Worm (Caenorhabditis elegans) whole organism, late embryonic: ENCODE data around the gene Y24F12A.1.

Experiments used
- K09A11.1 ChIP-seq: sonication (generic microtip); optimal IDR thresholded peaks from 2 replicates; lab custom pipeline; 2017; ENCODE audit warnings: antibody characterized with exemption, mild to moderate bottlenecking, missing genetic modification characterization, missing compliant biosample characterization; ENCODE audit not compliant: insufficient read depth
- T23F11.4 ChIP-seq: fragments of 200-800 bp; sonication (Bioruptor generic); optimal IDR thresholded peaks from 2 replicates; lab custom pipeline; 2018; ENCODE audit warnings: mild to moderate bottlenecking, missing genetic modification characterization, missing compliant biosample characterization
- Y22D7AL.16 ChIP-seq: sonication (generic microtip); optimal IDR thresholded peaks from 2 replicates; lab custom pipeline; 2016; ENCODE audit warnings: missing genetic modification characterization, missing compliant biosample characterization
- ahr-1 ChIP-seq: sonication (generic microtip); optimal IDR thresholded peaks from 2 replicates; lab custom pipeline; 2016; ENCODE audit warnings: missing genetic modification characterization, missing compliant biosample characterization
- ama-1 ChIP-seq: fragments of 150-350 bp; optimal IDR thresholded peaks from 2 replicates; lab custom pipeline; 2014
- ceh-14 ChIP-seq: sonication (generic microtip); optimal IDR thresholded peaks from 2 replicates; lab custom pipeline; 2016; ENCODE audit warnings: missing genotype, missing genetic modification characterization, missing compliant biosample characterization
- ceh-2 ChIP-seq: sonication (generic microtip); optimal IDR thresholded peaks from 2 replicates; lab custom pipeline; 2016; ENCODE audit warnings: missing genotype, missing genetic modification characterization, missing compliant biosample characterization
- ceh-24 ChIP-seq: sonication (generic microtip); optimal IDR thresholded peaks from 2 replicates; lab custom pipeline; 2016; ENCODE audit warnings: mild to moderate bottlenecking, missing genetic modification characterization, missing compliant biosample characterization
- ceh-30 ChIP-seq: fragments of 150-350 bp; optimal IDR thresholded peaks from 2 replicates; lab custom pipeline; 2014; ENCODE audit warnings: missing biosample characterization, missing genetic modification characterization
- ceh-45 ChIP-seq: fragments of 200-800 bp; sonication (Bioruptor generic); IDR thresholded peaks from 2 replicates; pipeline ENCODE4 v1.3.6; 2022; ENCODE audit warnings: missing genetic modification reagents, missing genetic modification characterization, missing compliant biosample characterization
- ceh-9 ChIP-seq: sonication (generic microtip); optimal IDR thresholded peaks from 2 replicates; lab custom pipeline; 2016; ENCODE audit warnings: mild to moderate bottlenecking, missing genetic modification characterization, inconsistent platforms, missing compliant biosample characterization
- che-1 ChIP-seq: sonication (generic microtip); optimal IDR thresholded peaks from 2 replicates; lab custom pipeline; 2016; ENCODE audit warnings: mild to moderate bottlenecking, missing genetic modification characterization, missing compliant biosample characterization
- dmd-4 ChIP-seq: sonication (generic microtip); optimal IDR thresholded peaks from 2 replicates; lab custom pipeline; 2016; ENCODE audit warnings: borderline replicate concordance, missing genetic modification characterization, missing compliant biosample characterization
- elt-2 ChIP-seq: sonication (generic microtip); optimal IDR thresholded peaks from 2 replicates; lab custom pipeline; 2016; ENCODE audit warnings: missing genetic modification reagents, missing genetic modification characterization, missing compliant biosample characterization
- elt-4 ChIP-seq: sonication (generic microtip); optimal IDR thresholded peaks from 2 replicates; lab custom pipeline; 2016; ENCODE audit warnings: missing genetic modification characterization, missing compliant biosample characterization
- eyg-1 ChIP-seq: sonication (generic microtip); optimal IDR thresholded peaks from 2 replicates; lab custom pipeline; 2016; ENCODE audit warnings: missing genotype, missing genetic modification characterization, missing compliant biosample characterization
- fkh-10 ChIP-seq: fragments of 150-350 bp; optimal IDR thresholded peaks from 2 replicates; lab custom pipeline; 2014; ENCODE audit warnings: missing biosample characterization, missing genetic modification reagents, missing genetic modification characterization
- gmeb-2 ChIP-seq: sonication (generic microtip); optimal IDR thresholded peaks from 2 replicates; lab custom pipeline; 2016; ENCODE audit warnings: missing genetic modification characterization, inconsistent platforms, missing compliant biosample characterization
- hlh-15 ChIP-seq: sonication (generic microtip); optimal IDR thresholded peaks from 2 replicates; lab custom pipeline; 2016; ENCODE audit warnings: missing genetic modification characterization, missing compliant biosample characterization
- hlh-30 ChIP-seq: sonication (generic microtip); optimal IDR thresholded peaks from 2 replicates; lab custom pipeline; 2017; ENCODE audit warnings: antibody characterized with exemption, missing genetic modification characterization, missing compliant biosample characterization; ENCODE audit not compliant: insufficient read depth
- hlh-6 ChIP-seq: sonication (generic microtip); optimal IDR thresholded peaks from 2 replicates; lab custom pipeline; 2016; ENCODE audit warnings: missing genotype, missing genetic modification characterization, missing compliant biosample characterization
- hlh-8 ChIP-seq: sonication (generic microtip); optimal IDR thresholded peaks from 2 replicates; lab custom pipeline; 2016; ENCODE audit warnings: missing genotype, missing genetic modification characterization, missing compliant biosample characterization
- lim-6 ChIP-seq: sonication (generic microtip); optimal IDR thresholded peaks from 2 replicates; lab custom pipeline; 2016; ENCODE audit warnings: missing genetic modification characterization, missing compliant biosample characterization
- nfya-1 ChIP-seq: sonication (generic microtip); optimal IDR thresholded peaks from 2 replicates; lab custom pipeline; 2017; ENCODE audit warnings: missing genetic modification characterization, mild to moderate bottlenecking, missing compliant biosample characterization, antibody characterized with exemption, moderate library complexity
- nhr-11 ChIP-seq: fragments of 150-350 bp; optimal IDR thresholded peaks from 2 replicates; lab custom pipeline; 2014; ENCODE audit warnings: missing biosample characterization, missing genetic modification characterization
- nhr-232 ChIP-seq: sonication (generic microtip); optimal IDR thresholded peaks from 2 replicates; lab custom pipeline; 2016; ENCODE audit warnings: missing genetic modification characterization, missing compliant biosample characterization
- npax-4 ChIP-seq: sonication (generic microtip); optimal IDR thresholded peaks from 2 replicates; lab custom pipeline; 2016; ENCODE audit warnings: missing genetic modification characterization, missing compliant biosample characterization
- odd-2 ChIP-seq: sonication (generic microtip); optimal IDR thresholded peaks from 2 replicates; lab custom pipeline; 2017; ENCODE audit warnings: antibody characterized with exemption, mild to moderate bottlenecking, missing genetic modification characterization, missing compliant biosample characterization
- pat-9 ChIP-seq: fragments of 200-800 bp; sonication (Bioruptor generic); optimal IDR thresholded peaks from 2 replicates; lab custom pipeline; 2018; ENCODE audit warnings: mild to moderate bottlenecking, missing genetic modification characterization, moderate library complexity, missing compliant biosample characterization
- pax-1 ChIP-seq: fragments of 150-350 bp; optimal IDR thresholded peaks from 2 replicates; lab custom pipeline; 2014; ENCODE audit warnings: missing biosample characterization, missing genetic modification characterization
- pha-2 ChIP-seq: sonication (generic microtip); optimal IDR thresholded peaks from 2 replicates; lab custom pipeline; 2017; ENCODE audit warnings: mild to moderate bottlenecking, missing genetic modification characterization, missing compliant biosample characterization
- pqm-1 ChIP-seq: sonication (generic microtip); optimal IDR thresholded peaks from 2 replicates; lab custom pipeline; 2016; ENCODE audit warnings: missing genetic modification characterization, missing compliant biosample characterization
- pros-1 ChIP-seq: fragments of 150-350 bp; optimal IDR thresholded peaks from 2 replicates; lab custom pipeline; 2014; ENCODE audit warnings: missing biosample characterization, missing genetic modification reagents, missing genetic modification characterization
- ref-2 ChIP-seq: sonication (generic microtip); optimal IDR thresholded peaks from 2 replicates; lab custom pipeline; 2016; ENCODE audit warnings: missing genetic modification characterization, missing compliant biosample characterization
- rnt-1 ChIP-seq: sonication (generic microtip); optimal IDR thresholded peaks from 2 replicates; lab custom pipeline; 2016; ENCODE audit warnings: missing genetic modification characterization, missing compliant biosample characterization
- sox-4 ChIP-seq: sonication (generic microtip); optimal IDR thresholded peaks from 2 replicates; lab custom pipeline; 2017; ENCODE audit warnings: mild to moderate bottlenecking, missing genetic modification characterization, inconsistent platforms, missing compliant biosample characterization
- tbx-2 ChIP-seq: sonication (generic microtip); optimal IDR thresholded peaks from 2 replicates; lab custom pipeline; 2016; ENCODE audit warnings: missing genetic modification characterization, missing compliant biosample characterization
- unc-3 ChIP-seq, 2 experiments: fragments of 200-800 bp in 1 of 2; sonication (Bioruptor generic) in 1 of 2; sonication (generic microtip) in 1 of 2; conservative IDR thresholded peaks in 1 of 2; optimal IDR thresholded peaks in 1 of 2; 2 replicates each; pipeline versions ENCODE4 v1.3.6 to Lab custom; 2016 to 2022; ENCODE audit warnings: missing compliant biosample characterization in 2 of 2, missing genetic modification characterization in 2 of 2, missing genetic modification reagents in 1 of 2
- unc-42 ChIP-seq: sonication (generic microtip); optimal IDR thresholded peaks from 2 replicates; lab custom pipeline; 2016; ENCODE audit warnings: missing genotype, missing genetic modification characterization, missing compliant biosample characterization
- unc-55 ChIP-seq: sonication (generic microtip); optimal IDR thresholded peaks from 2 replicates; lab custom pipeline; 2017; ENCODE audit warnings: missing biosample characterization, missing genetic modification reagents, missing genetic modification characterization
- unc-86 ChIP-seq: sonication (generic microtip); optimal IDR thresholded peaks from 2 replicates; lab custom pipeline; 2016; ENCODE audit warnings: missing genetic modification characterization, missing compliant biosample characterization

Gene Y24F12A.1

ce11 chrIV:11623759-11624287 is 18.8 kb downstream of the Y24F12A.1 start:
- no peak for TF ChIP-seq T23F11.4
- TF ChIP-seq Y22D7AL.16 (tag; lab: Kevin White, UChicago), result no peak
- TF ChIP-seq lim-6 (tag; lab: Kevin White, UChicago), result no peak
- TF ChIP-seq npax-4 (tag; lab: Kevin White, UChicago), result no peak

ce11 chrIV:11625482-11625881 is 20.4 kb downstream of the Y24F12A.1 start, which contains the start of gene lys-5:
Gene lys-5 (minus strand): TSS chrIV:11625582.
- TF ChIP-seq nfya-1 (tag; lab: Kevin White, UChicago) (no peak), pros-1 (no peak), hlh-30 (tag; lab: Kevin White, UChicago) (no peak), unc-55 (GFP tag; lab: Kevin White, UChicago) (no peak), ceh-2 (no peak), ref-2 (no peak), K09A11.1 (no peak), unc-86 (no peak), dmd-4 (tag; lab: Kevin White, UChicago) (no peak), ceh-45 (GFP tag; lab: Robert Waterston, UW) (no peak), pax-1 (no peak), eyg-1 (tag; lab: Kevin White, UChicago) (no peak), unc-42 (tag; lab: Kevin White, UChicago) (no peak), hlh-15 (tag; lab: Kevin White, UChicago) (no peak), unc-3 (GFP tag; conservative IDR thresholded peaks at IDR 0.05; lab: Robert Waterston, UW) (no peak), unc-3 (tag; optimal IDR thresholded peaks at IDR 0.05; lab: Kevin White, UChicago) (no peak), ahr-1 (no peak), lim-6 (tag; lab: Kevin White, UChicago) (no peak), pha-2 (tag; lab: Kevin White, UChicago) (no peak)
- TF ChIP-seq, all 69 proteins: peak for 0

- TF ChIP-seq ref-2 (no peak), elt-2 (tag; lab: Kevin White, UChicago) (no peak), fkh-10 (GFP tag; lab: Kevin White, UChicago) (no peak), sox-4 (tag; lab: Kevin White, UChicago) (no peak), odd-2 (tag; lab: Kevin White, UChicago) (no peak), K09A11.1 (no peak), pat-9 (tag; lab: Kevin White, UChicago) (no peak), ceh-24 (tag; lab: Kevin White, UChicago) (no peak), hlh-6 (tag; lab: Kevin White, UChicago) (no peak), rnt-1 (no peak), gmeb-2 (no peak), unc-3 (GFP tag; conservative IDR thresholded peaks at IDR 0.05; lab: Robert Waterston, UW) (no peak), unc-3 (tag; optimal IDR thresholded peaks at IDR 0.05; lab: Kevin White, UChicago) (no peak), eyg-1 (tag; lab: Kevin White, UChicago) (no peak), che-1 (tag; lab: Kevin White, UChicago) (no peak), ceh-14 (tag; lab: Kevin White, UChicago) (no peak), hlh-15 (tag; lab: Kevin White, UChicago) (no peak), dmd-4 (tag; lab: Kevin White, UChicago) (no peak), ama-1 (no peak)
Observed at ce11 chrIV:11627847-11628246, 22.8 kb downstream of the Y24F12A.1 start, which contains the start of gene lys-6. Gene lys-6 (minus strand): TSS chrIV:11627947.

- TF ChIP-seq elt-4 (tag; lab: Kevin White, UChicago) (no peak), nhr-232 (tag; lab: Kevin White, UChicago) (no peak), pqm-1 (tag; lab: Kevin White, UChicago) (no peak), hlh-8 (tag; lab: Kevin White, UChicago) (no peak), tbx-2 (tag; lab: Kevin White, UChicago) (no peak), ceh-30 (tag; lab: Kevin White, UChicago) (no peak), ceh-45 (GFP tag; lab: Robert Waterston, UW) (no peak), ama-1 (no peak), hlh-15 (tag; lab: Kevin White, UChicago) (no peak), nhr-11 (tag; lab: Kevin White, UChicago) (no peak), ceh-9 (tag; lab: Kevin White, UChicago) (no peak), unc-86 (no peak), fkh-10 (GFP tag; lab: Kevin White, UChicago) (no peak), pat-9 (tag; lab: Kevin White, UChicago) (no peak)
Observed at ce11 chrIV:11631750-11632149, 26.7 kb downstream of the Y24F12A.1 start, which contains the start of gene F58B3.4. Gene F58B3.4 (minus strand): TSS chrIV:11631850.
